Worm (Caenorhabditis elegans): Measurements from ENCODE around the gene C54D2.6.
A peak's percentile ranks its signal among the peaks of the same experiment; 100 is the strongest.

C54D2.6 gene

ce11 chrX:7867307-7867706 is 20.0 kb upstream of the C54D2.6 start:
- TF ChIP-seq ceh-28 (tag; optimal IDR thresholded peaks at IDR 0.05) (no peak), lin-15B (tag; optimal IDR thresholded peaks at IDR 0.05) (no peak), R02D3.7 (tag; optimal IDR thresholded peaks at IDR 0.05) (no peak), ceh-9 (tag; optimal IDR thresholded peaks at IDR 0.05) (no peak), jun-1 (tag; optimal IDR thresholded peaks at IDR 0.05) (no peak)

- TF ChIP-seq elt-2 (tag; optimal IDR thresholded peaks at IDR 0.05) (no peak), nfya-1 (tag; optimal IDR thresholded peaks at IDR 0.05; ENCODE audit: insufficient read depth) (peak; percentile 27), mml-1 (tag; optimal IDR thresholded peaks at IDR 0.05) (no peak), egl-5 (tag; optimal IDR thresholded peaks at IDR 0.05) (peak; percentile 10), ZK546.5 (tag; optimal IDR thresholded peaks at IDR 0.05) (no peak), nhr-11 (tag; optimal IDR thresholded peaks at IDR 0.05) (no peak), nhr-25 (tag; optimal IDR thresholded peaks at IDR 0.05) (no peak), nhr-237 (tag; optimal IDR thresholded peaks at IDR 0.05) (no peak)
Measured at ce11 chrX:7866493-7866892, 19.2 kb upstream of the C54D2.6 start.

ce11 chrX:7842241-7842640 is 5.1 kb downstream of the C54D2.6 start, which contains the start of gene idpp-11:
Gene idpp-11 (plus strand): TSS chrX:7842541.
- TF ChIP-seq nhr-25 (tag; optimal IDR thresholded peaks at IDR 0.05), result no peak
- TF ChIP-seq ceh-9 (tag; optimal IDR thresholded peaks at IDR 0.05), result no peak
- TF ChIP-seq egl-5 (tag; optimal IDR thresholded peaks at IDR 0.05), result no peak
- no peak for TF ChIP-seq pha-4 (tag; optimal IDR thresholded peaks at IDR 0.05)
- no peak for TF ChIP-seq nhr-77 (tag; optimal IDR thresholded peaks at IDR 0.05)
- no peak for TF ChIP-seq nhr-43 (tag; optimal IDR thresholded peaks at IDR 0.05; ENCODE audit: poor library complexity, severe bottlenecking)
- TF ChIP-seq daf-12 (tag; optimal IDR thresholded peaks at IDR 0.05), result no peak
- no peak for TF ChIP-seq mdl-1 (tag; optimal IDR thresholded peaks at IDR 0.05)
- TF ChIP-seq elt-1 (tag; optimal IDR thresholded peaks at IDR 0.05), result no peak
- no peak for TF ChIP-seq nhr-12 (tag; optimal IDR thresholded peaks at IDR 0.05)
- TF ChIP-seq ceh-16 (tag; optimal IDR thresholded peaks at IDR 0.05), result no peak
- TF ChIP-seq fkh-2 (tag; optimal IDR thresholded peaks at IDR 0.05), result no peak
- TF ChIP-seq hmg-11 (tag; optimal IDR thresholded peaks at IDR 0.05), result no peak
- TF ChIP-seq mml-1 (tag; optimal IDR thresholded peaks at IDR 0.05), result no peak

- TF ChIP-seq unc-62 (GFP tag; optimal IDR thresholded peaks at IDR 0.05) (no peak), elt-3 (tag; optimal IDR thresholded peaks at IDR 0.05) (no peak), lsy-12 (tag; optimal IDR thresholded peaks at IDR 0.05) (no peak)
Measured at ce11 chrX:7839989-7840388, 7.3 kb downstream of the C54D2.6 start.

ce11 chrX:7838582-7838981 is 8.7 kb downstream of the C54D2.6 start, which contains the start of gene nlp-101:
Gene nlp-101 (plus strand): TSS chrX:7838882.
- no peak for TF ChIP-seq hmg-11 (tag; optimal IDR thresholded peaks at IDR 0.05)
- no peak for TF ChIP-seq mdl-1 (tag; optimal IDR thresholded peaks at IDR 0.05)
- TF ChIP-seq mml-1 (tag; optimal IDR thresholded peaks at IDR 0.05), result no peak
- no peak for TF ChIP-seq jun-1 (tag; optimal IDR thresholded peaks at IDR 0.05)
- TF ChIP-seq zag-1 (tag; optimal IDR thresholded peaks at IDR 0.05), result no peak
- TF ChIP-seq ztf-11 (tag; optimal IDR thresholded peaks at IDR 0.05), result no peak
- no peak for TF ChIP-seq nhr-237 (tag; optimal IDR thresholded peaks at IDR 0.05)
- no peak for TF ChIP-seq lin-39 (tag; optimal IDR thresholded peaks at IDR 0.05)

ce11 chrX:7834117-7834516 is 13.2 kb downstream of the C54D2.6 start, which contains the start of gene sul-3:
Gene sul-3 (minus strand): TSS chrX:7834217.
- TF ChIP-seq ZK546.5 (tag; optimal IDR thresholded peaks at IDR 0.05) (no peak), sea-2 (GFP tag; optimal IDR thresholded peaks at IDR 0.05) (no peak), zag-1 (tag; optimal IDR thresholded peaks at IDR 0.05) (no peak), nhr-11 (tag; optimal IDR thresholded peaks at IDR 0.05) (no peak), nhr-28 (tag; optimal IDR thresholded peaks at IDR 0.05) (no peak), elt-1 (tag; optimal IDR thresholded peaks at IDR 0.05) (no peak), fos-1 (tag; optimal IDR thresholded peaks at IDR 0.05) (no peak), nhr-25 (tag; optimal IDR thresholded peaks at IDR 0.05) (no peak), daf-12 (tag; optimal IDR thresholded peaks at IDR 0.05) (no peak), R02D3.7 (tag; optimal IDR thresholded peaks at IDR 0.05) (no peak), lin-39 (tag; optimal IDR thresholded peaks at IDR 0.05) (no peak), skn-1 (tag; optimal IDR thresholded peaks at IDR 0.05) (no peak), mml-1 (tag; optimal IDR thresholded peaks at IDR 0.05) (no peak), fkh-2 (tag; optimal IDR thresholded peaks at IDR 0.05) (no peak), eor-1 (tag; optimal IDR thresholded peaks at IDR 0.05) (no peak)
